Worm (Caenorhabditis elegans): ENCODE data around the gene adr-2.

Gene adr-2

DNA sequence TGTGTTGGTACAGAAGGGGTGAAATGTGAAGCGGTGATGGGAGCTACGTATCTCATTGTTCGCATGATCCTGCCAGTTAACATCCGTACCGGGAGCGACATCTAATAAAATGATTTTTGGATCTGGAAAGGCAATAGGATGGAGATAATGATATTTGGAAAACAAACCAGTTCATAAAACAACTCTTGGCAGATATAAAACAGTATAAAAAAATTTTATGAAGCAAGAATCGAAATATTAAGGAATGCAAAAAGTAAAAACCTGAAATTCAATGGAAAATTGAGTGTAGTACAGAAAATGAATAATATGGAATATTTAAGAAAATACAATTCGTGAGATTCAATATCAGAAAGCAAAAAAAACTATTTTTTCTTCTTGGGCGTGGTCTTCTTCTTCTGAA, 6.1 kb downstream of the adr-2 start, which contains the start of gene hsp-75:
Gene hsp-75 (minus strand): TSS at position 101 of the 400 bp plus-strand sequence.
- no peak for TF ChIP-seq daf-12 (tag; optimal IDR thresholded peaks at IDR 0.05)
- TF ChIP-seq sea-2 (GFP tag; optimal IDR thresholded peaks at IDR 0.05), result no peak
- no peak for TF ChIP-seq egl-27 (tag; optimal IDR thresholded peaks at IDR 0.05)
- TF ChIP-seq elt-2 (tag; optimal IDR thresholded peaks at IDR 0.05), result no peak
- TF ChIP-seq ZK546.5 (tag; optimal IDR thresholded peaks at IDR 0.05), result no peak
- TF ChIP-seq snpc-4 (tag; optimal IDR thresholded peaks at IDR 0.05), result no peak
- no peak for TF ChIP-seq mdl-1 (tag; optimal IDR thresholded peaks at IDR 0.05)
- TF ChIP-seq zag-1 (tag; optimal IDR thresholded peaks at IDR 0.05), result no peak
- no peak for TF ChIP-seq nhr-77 (tag; optimal IDR thresholded peaks at IDR 0.05)
- no peak for TF ChIP-seq ceh-9 (tag; optimal IDR thresholded peaks at IDR 0.05)
- TF ChIP-seq nhr-25 (tag; optimal IDR thresholded peaks at IDR 0.05), result no peak
- TF ChIP-seq skn-1 (tag; optimal IDR thresholded peaks at IDR 0.05), result no peak
- TF ChIP-seq mml-1 (tag; optimal IDR thresholded peaks at IDR 0.05), result no peak

DNA sequence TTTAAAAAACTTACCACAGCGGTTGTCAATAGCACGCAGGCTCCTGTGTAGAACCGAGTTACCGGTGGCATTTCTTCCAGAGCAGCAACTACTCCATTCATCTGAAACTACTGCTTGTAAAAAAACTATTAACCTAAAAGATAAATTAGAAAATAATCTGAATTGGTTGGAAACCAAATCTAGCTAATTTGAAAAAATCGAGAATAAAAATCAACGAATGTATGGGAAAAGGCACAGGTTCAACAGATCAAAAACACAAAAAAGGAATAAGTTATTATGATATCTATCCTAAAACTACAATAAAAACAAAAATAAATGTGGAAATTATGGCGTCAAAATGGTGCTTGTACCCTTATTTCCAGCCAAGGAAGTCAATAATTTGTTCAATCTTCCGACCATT, 9.7 kb downstream of the adr-2 start, which contains the start of gene der-2:
Gene der-2 (minus strand): TSS at position 101 of the 400 bp plus-strand sequence.
- TF ChIP-seq aly-2 (tag; optimal IDR thresholded peaks at IDR 0.05) (no peak), mml-1 (tag; optimal IDR thresholded peaks at IDR 0.05) (no peak), nhr-77 (tag; optimal IDR thresholded peaks at IDR 0.05) (no peak), nhr-76 (tag; optimal IDR thresholded peaks at IDR 0.05) (no peak), egl-27 (tag; optimal IDR thresholded peaks at IDR 0.05) (no peak)

DNA sequence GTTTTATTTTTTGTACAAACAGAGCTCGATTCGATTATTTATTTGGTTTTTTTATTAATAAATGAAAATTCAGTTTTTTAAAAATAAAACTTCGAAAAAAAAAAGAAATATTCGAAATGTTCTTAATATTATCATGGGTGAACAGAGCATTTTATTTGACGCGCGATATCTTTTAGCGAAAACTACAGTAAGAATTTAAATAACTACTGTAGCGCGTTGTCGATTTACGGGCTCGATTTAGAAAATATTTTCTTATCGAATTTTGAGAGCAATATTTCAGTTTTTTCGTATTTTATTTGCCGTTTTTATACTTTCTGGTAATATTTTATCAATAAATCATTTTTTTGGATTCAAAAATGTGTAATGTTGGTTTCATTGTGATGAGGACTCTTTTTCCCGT, 11.6 kb downstream of the adr-2 start:
- TF ChIP-seq nhr-28 (tag; optimal IDR thresholded peaks at IDR 0.05) (no peak), unc-62 (GFP tag; optimal IDR thresholded peaks at IDR 0.05) (no peak), ceh-28 (tag; optimal IDR thresholded peaks at IDR 0.05) (no peak), nhr-76 (tag; optimal IDR thresholded peaks at IDR 0.05) (no peak), snpc-4 (tag; optimal IDR thresholded peaks at IDR 0.05) (no peak), unc-39 (tag; optimal IDR thresholded peaks at IDR 0.05) (no peak), lin-39 (tag; optimal IDR thresholded peaks at IDR 0.05) (no peak), mdl-1 (tag; optimal IDR thresholded peaks at IDR 0.05) (no peak), nhr-67 (tag; optimal IDR thresholded peaks at IDR 0.05) (no peak), pha-4 (tag; optimal IDR thresholded peaks at IDR 0.05) (no peak), fkh-2 (tag; optimal IDR thresholded peaks at IDR 0.05) (no peak)

DNA sequence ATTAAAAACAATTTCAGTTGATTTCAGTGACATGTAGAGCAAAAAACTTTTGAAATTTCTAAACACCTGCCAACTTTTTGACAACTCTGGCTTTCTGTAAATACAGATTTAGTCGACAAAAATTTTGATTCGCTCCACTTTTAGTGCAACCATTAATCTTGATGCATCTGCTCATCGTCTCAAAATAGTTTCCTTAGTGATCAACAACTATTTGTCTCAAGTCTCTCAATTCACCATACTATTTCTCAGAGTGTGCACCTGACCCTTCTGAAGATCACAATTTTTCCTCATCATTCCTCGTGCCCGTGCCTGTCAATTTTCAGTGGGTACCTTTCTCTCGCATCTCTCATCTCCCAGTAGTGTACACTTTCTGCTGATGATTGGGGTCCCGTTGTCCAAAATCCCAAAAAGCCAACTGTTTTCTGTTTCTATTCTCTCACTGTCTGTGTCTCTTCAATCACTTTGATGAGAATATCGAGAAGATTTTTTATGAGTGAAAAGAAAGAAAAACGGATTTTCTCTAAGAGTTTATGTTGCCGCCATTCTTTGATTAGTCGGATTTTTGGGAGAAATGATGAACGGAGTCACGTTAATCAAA, 15.7 kb downstream of the adr-2 start:
- peak; percentile 48 for TF ChIP-seq unc-62 (GFP tag; optimal IDR thresholded peaks at IDR 0.05)
- no peak for TF ChIP-seq ceh-82 (tag; optimal IDR thresholded peaks at IDR 0.05)
- TF ChIP-seq eor-1 (tag; optimal IDR thresholded peaks at IDR 0.05), result no peak
- TF ChIP-seq fkh-2 (tag; optimal IDR thresholded peaks at IDR 0.05), result peak; percentile 33
- peak; percentile 12 for TF ChIP-seq nhr-11 (tag; optimal IDR thresholded peaks at IDR 0.05)
- no peak for TF ChIP-seq nhr-25 (tag; optimal IDR thresholded peaks at IDR 0.05)
- peak; percentile 38 for TF ChIP-seq lin-15B (tag; optimal IDR thresholded peaks at IDR 0.05)
- no peak for TF ChIP-seq lin-39 (tag; optimal IDR thresholded peaks at IDR 0.05)
- no peak for TF ChIP-seq ama-1 (optimal IDR thresholded peaks at IDR 0.05)
- no peak for TF ChIP-seq nhr-76 (tag; optimal IDR thresholded peaks at IDR 0.05)
- TF ChIP-seq ceh-28 (tag; optimal IDR thresholded peaks at IDR 0.05), result no peak
- TF ChIP-seq egl-27 (tag; optimal IDR thresholded peaks at IDR 0.05), result no peak
- peak; percentile 3 for TF ChIP-seq egl-5 (tag; optimal IDR thresholded peaks at IDR 0.05)
- TF ChIP-seq ztf-11 (tag; optimal IDR thresholded peaks at IDR 0.05), result no peak
- TF ChIP-seq elt-1 (tag; optimal IDR thresholded peaks at IDR 0.05), result no peak
- peak; percentile 34 for TF ChIP-seq nfya-1 (tag; optimal IDR thresholded peaks at IDR 0.05; ENCODE audit: insufficient read depth)

DNA sequence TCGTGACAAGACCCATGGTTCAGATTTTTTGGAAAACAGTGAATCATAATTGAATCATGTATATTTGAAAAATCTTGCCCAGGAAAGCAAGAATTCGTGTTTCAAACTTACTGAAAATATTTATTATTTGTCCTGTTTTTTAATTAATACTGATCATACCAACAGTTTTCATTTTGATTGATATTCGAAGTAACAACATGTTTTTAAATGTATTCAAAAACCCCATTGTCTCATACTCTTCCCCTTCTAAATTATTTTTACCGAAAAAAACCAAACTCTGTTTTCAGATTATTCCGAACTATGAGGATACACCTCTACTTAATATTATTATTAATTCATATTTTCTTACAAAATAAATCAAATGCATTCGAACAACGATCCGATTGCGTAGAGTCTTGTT, 16.5 kb downstream of the adr-2 start, which contains the start of gene R151.1:
Gene R151.1 (plus strand): TSS at position 301 of the 400 bp plus-strand sequence.
- TF ChIP-seq egl-5 (tag; optimal IDR thresholded peaks at IDR 0.05) (no peak), nhr-43 (tag; optimal IDR thresholded peaks at IDR 0.05; ENCODE audit: poor library complexity, severe bottlenecking) (no peak), daf-12 (tag; optimal IDR thresholded peaks at IDR 0.05) (no peak), snpc-4 (tag; optimal IDR thresholded peaks at IDR 0.05) (no peak), ceh-16 (tag; optimal IDR thresholded peaks at IDR 0.05) (no peak), nhr-25 (tag; optimal IDR thresholded peaks at IDR 0.05) (no peak), nhr-237 (tag; optimal IDR thresholded peaks at IDR 0.05) (no peak), nhr-23 (tag; optimal IDR thresholded peaks at IDR 0.05) (no peak), lin-39 (tag; optimal IDR thresholded peaks at IDR 0.05) (no peak), fkh-10 (GFP tag; optimal IDR thresholded peaks at IDR 0.05) (no peak), ceh-28 (tag; optimal IDR thresholded peaks at IDR 0.05) (no peak)
